Worm (Caenorhabditis elegans): ENCODE measurements around the gene scl-15.

DNA sequence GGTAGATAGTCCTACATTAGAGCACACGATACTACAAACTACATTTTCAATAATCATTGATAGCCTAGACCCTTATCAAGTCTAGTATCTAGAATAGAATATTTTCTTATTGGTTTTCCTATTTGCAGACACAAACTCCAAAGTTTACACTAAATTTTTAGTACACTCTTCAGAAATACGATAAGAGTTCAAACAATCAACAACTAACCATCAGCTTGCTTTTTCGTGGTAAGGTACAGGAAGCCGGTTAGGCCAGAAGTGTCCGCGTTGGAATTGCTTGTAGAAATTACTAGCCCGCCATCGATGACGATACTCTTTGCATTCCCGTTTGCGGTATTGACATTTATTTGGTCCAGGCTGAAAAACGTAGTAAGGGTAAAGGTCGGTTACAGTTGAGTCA is 37.8 kb upstream of the scl-15 start, which contains the start of gene Y46D2A.1:
- TF ChIP-seq hmg-11 (tag; optimal IDR thresholded peaks at IDR 0.05) (no peak), nhr-23 (tag; optimal IDR thresholded peaks at IDR 0.05) (no peak), nhr-11 (tag; optimal IDR thresholded peaks at IDR 0.05) (no peak), lsy-12 (tag; optimal IDR thresholded peaks at IDR 0.05) (no peak), snpc-4 (tag; optimal IDR thresholded peaks at IDR 0.05) (no peak), elt-1 (tag; optimal IDR thresholded peaks at IDR 0.05) (no peak), ztf-11 (tag; optimal IDR thresholded peaks at IDR 0.05) (no peak), unc-39 (tag; optimal IDR thresholded peaks at IDR 0.05) (no peak), nhr-67 (tag; optimal IDR thresholded peaks at IDR 0.05) (no peak), pqm-1 (tag; optimal IDR thresholded peaks at IDR 0.05) (no peak), nhr-12 (tag; optimal IDR thresholded peaks at IDR 0.05) (no peak), mdl-1 (tag; optimal IDR thresholded peaks at IDR 0.05) (no peak), elt-3 (tag; optimal IDR thresholded peaks at IDR 0.05) (no peak), nhr-25 (tag; optimal IDR thresholded peaks at IDR 0.05) (no peak)

Measured in whole organism, L3 larva.